Worm (Caenorhabditis elegans) whole organism, L3 larva: ENCODE measurements around the gene F54C9.14.

Source experiments
- R02D3.7 ChIP-seq: fragments of 150-350 bp; optimal IDR thresholded peaks from 2 replicates; lab custom pipeline; 2014; ENCODE audit warnings: missing biosample characterization, missing genetic modification characterization
- aly-2 ChIP-seq: fragments of 150-350 bp; optimal IDR thresholded peaks from 2 replicates; lab custom pipeline; 2014; ENCODE audit warnings: missing biosample characterization, missing genetic modification characterization
- eor-1 ChIP-seq, 2 experiments: fragments of 150-350 bp; optimal IDR thresholded peaks; 2 replicates each; lab custom pipeline; 2014 to 2018; ENCODE audit warnings: missing biosample characterization in 2 of 2, missing genetic modification characterization in 2 of 2
- fkh-10 ChIP-seq: sonication (generic microtip); optimal IDR thresholded peaks from 2 replicates; lab custom pipeline; 2017; ENCODE audit warnings: missing biosample characterization, missing genetic modification reagents, missing genetic modification characterization
- jun-1 ChIP-seq: fragments of 150-350 bp; optimal IDR thresholded peaks from 2 replicates; lab custom pipeline; 2014; ENCODE audit warnings: missing biosample characterization, missing genetic modification reagents, missing genetic modification characterization
- nhr-28 ChIP-seq: fragments of 150-350 bp; optimal IDR thresholded peaks from 2 replicates; lab custom pipeline; 2014; ENCODE audit warnings: missing biosample characterization, missing genetic modification characterization
- skn-1 ChIP-seq: fragments of 150-350 bp; optimal IDR thresholded peaks from 2 replicates; lab custom pipeline; 2014; ENCODE audit warnings: missing biosample characterization, missing genetic modification characterization
- snpc-4 ChIP-seq: fragments of 150-350 bp; optimal IDR thresholded peaks from 2 replicates; lab custom pipeline; 2014; ENCODE audit warnings: missing biosample characterization, missing genetic modification characterization
- unc-62 ChIP-seq: fragments of 150-350 bp; sonication (generic microtip); optimal IDR thresholded peaks from 4 replicates; lab custom pipeline; 2014; ENCODE audit warnings: missing biosample characterization, missing genetic modification reagents, missing genetic modification characterization
- zag-1 ChIP-seq: fragments of 150-350 bp; optimal IDR thresholded peaks from 2 replicates; lab custom pipeline; 2014; ENCODE audit warnings: missing biosample characterization, missing genetic modification characterization
- ztf-11 ChIP-seq: fragments of 150-350 bp; optimal IDR thresholded peaks from 2 replicates; lab custom pipeline; 2014; ENCODE audit warnings: missing biosample characterization, missing genetic modification characterization

ce11 chrII:8551100-8551499 is 11.0 kb upstream of the F54C9.14 start:
- no peak for TF ChIP-seq aly-2 (tag; lab: Kevin White, UChicago)
- no peak for TF ChIP-seq unc-62
- no peak for TF ChIP-seq skn-1 (tag; lab: Kevin White, UChicago)
- no peak for TF ChIP-seq eor-1 (tag; optimal IDR thresholded peaks at IDR 0.05; lab: Kevin White, UChicago)
- TF ChIP-seq R02D3.7, result no peak
- TF ChIP-seq nhr-28 (tag; lab: Kevin White, UChicago), result no peak
- no peak for TF ChIP-seq jun-1 (tag; lab: Kevin White, UChicago)
- peak; percentile 47 for TF ChIP-seq fkh-10 (GFP tag; lab: Kevin White, UChicago)
- no peak for TF ChIP-seq zag-1 (tag; lab: Kevin White, UChicago)
- TF ChIP-seq ztf-11, result no peak
- TF ChIP-seq snpc-4 (tag; lab: Kevin White, UChicago), result no peak
